Worm (Caenorhabditis elegans): ENCODE measurements around the gene C18A11.4.
A peak's percentile ranks its signal among the peaks of the same experiment; 100 is the strongest.

Gene C18A11.4

ce11 chrX:8053008-8053441, 7.7 kb downstream of the C18A11.4 start (continued):
- TF ChIP-seq eyg-1 (tag; optimal IDR thresholded peaks at IDR 0.05) (no peak), nhr-11 (tag; optimal IDR thresholded peaks at IDR 0.05) (no peak), hlh-30 (tag; optimal IDR thresholded peaks at IDR 0.05; ENCODE audit: insufficient read depth) (no peak), unc-3 (GFP tag; conservative IDR thresholded peaks at IDR 0.05) (no peak), unc-3 (tag; optimal IDR thresholded peaks at IDR 0.05) (no peak), unc-55 (GFP tag; optimal IDR thresholded peaks at IDR 0.05) (no peak), ref-2 (tag; optimal IDR thresholded peaks at IDR 0.05) (no peak), hlh-6 (tag; optimal IDR thresholded peaks at IDR 0.05) (no peak), lin-11 (tag; optimal IDR thresholded peaks at IDR 0.05) (no peak), pha-2 (tag; optimal IDR thresholded peaks at IDR 0.05) (no peak), ceh-6 (GFP tag; optimal IDR thresholded peaks at IDR 0.05) (no peak), rnt-1 (tag; optimal IDR thresholded peaks at IDR 0.05) (peak; percentile 82), K02D7.2 (tag; optimal IDR thresholded peaks at IDR 0.05) (no peak), elt-2 (tag; optimal IDR thresholded peaks at IDR 0.05) (no peak), ztf-16 (tag; optimal IDR thresholded peaks at IDR 0.05) (no peak), ceh-30 (tag; optimal IDR thresholded peaks at IDR 0.05) (no peak), F13H6.1 (tag; optimal IDR thresholded peaks at IDR 0.05) (peak; percentile 8), che-1 (tag; optimal IDR thresholded peaks at IDR 0.05) (no peak), ama-1 (optimal IDR thresholded peaks at IDR 0.05) (no peak), Y22D7AL.16 (tag; optimal IDR thresholded peaks at IDR 0.05) (no peak), K09A11.1 (tag; optimal IDR thresholded peaks at IDR 0.05; ENCODE audit: insufficient read depth) (no peak), elt-4 (tag; optimal IDR thresholded peaks at IDR 0.05) (no peak), dmd-4 (tag; optimal IDR thresholded peaks at IDR 0.05; ENCODE audit: borderline replicate concordance) (no peak), tbx-2 (tag; optimal IDR thresholded peaks at IDR 0.05) (peak; percentile 26), ceh-18 (tag; optimal IDR thresholded peaks at IDR 0.05) (peak; percentile 90), ceh-9 (tag; optimal IDR thresholded peaks at IDR 0.05) (no peak), ceh-48 (tag; optimal IDR thresholded peaks at IDR 0.05) (no peak), tbx-7 (tag; optimal IDR thresholded peaks at IDR 0.05) (no peak), pat-9 (tag; optimal IDR thresholded peaks at IDR 0.05) (peak; percentile 68), lim-6 (tag; optimal IDR thresholded peaks at IDR 0.05) (no peak), C38D4.7 (GFP tag; optimal IDR thresholded peaks at IDR 0.05) (no peak), odd-2 (tag; optimal IDR thresholded peaks at IDR 0.05) (no peak), sdc-2 (tag; optimal IDR thresholded peaks at IDR 0.05) (peak; percentile 65), ceh-22 (tag; optimal IDR thresholded peaks at IDR 0.05) (no peak), nfya-1 (tag; optimal IDR thresholded peaks at IDR 0.05) (peak; percentile 33), pag-3 (tag; optimal IDR thresholded peaks at IDR 0.05; ENCODE audit: borderline replicate concordance) (no peak), gmeb-2 (tag; optimal IDR thresholded peaks at IDR 0.05) (no peak), ahr-1 (tag; optimal IDR thresholded peaks at IDR 0.05) (no peak), hlh-15 (tag; optimal IDR thresholded peaks at IDR 0.05) (no peak)

ce11 chrX:8054478-8054877, 9.2 kb downstream of the C18A11.4 start:
- TF ChIP-seq ceh-18 (tag; optimal IDR thresholded peaks at IDR 0.05) (peak; percentile 3), pat-9 (tag; optimal IDR thresholded peaks at IDR 0.05) (no peak), dve-1 (tag; optimal IDR thresholded peaks at IDR 0.05) (no peak), rnt-1 (tag; optimal IDR thresholded peaks at IDR 0.05) (peak; percentile 78), unc-55 (GFP tag; optimal IDR thresholded peaks at IDR 0.05) (peak; percentile 26), ceh-34 (tag; optimal IDR thresholded peaks at IDR 0.05) (peak; percentile 42)

- TF ChIP-seq pha-2 (tag; optimal IDR thresholded peaks at IDR 0.05): no peak
- TF ChIP-seq F13H6.1 (tag; optimal IDR thresholded peaks at IDR 0.05): no peak
- TF ChIP-seq gmeb-2 (tag; optimal IDR thresholded peaks at IDR 0.05): no peak
- no peak for TF ChIP-seq K09A11.1 (tag; optimal IDR thresholded peaks at IDR 0.05; ENCODE audit: insufficient read depth)
- TF ChIP-seq ref-2 (tag; optimal IDR thresholded peaks at IDR 0.05): no peak
- TF ChIP-seq pha-4 (tag; optimal IDR thresholded peaks at IDR 0.05): no peak
- TF ChIP-seq unc-55 (GFP tag; optimal IDR thresholded peaks at IDR 0.05): no peak
- TF ChIP-seq unc-3 (GFP tag; conservative IDR thresholded peaks at IDR 0.05): no peak
- TF ChIP-seq unc-3 (tag; optimal IDR thresholded peaks at IDR 0.05): no peak
- TF ChIP-seq ceh-45 (GFP tag; IDR thresholded peaks at IDR 0.05): no peak
- no peak for TF ChIP-seq dve-1 (tag; optimal IDR thresholded peaks at IDR 0.05)
- no peak for TF ChIP-seq ztf-16 (tag; optimal IDR thresholded peaks at IDR 0.05)
- no peak for TF ChIP-seq ceh-18 (tag; optimal IDR thresholded peaks at IDR 0.05)
- no peak for TF ChIP-seq hlh-15 (tag; optimal IDR thresholded peaks at IDR 0.05)
- no peak for TF ChIP-seq C08G9.2 (tag; optimal IDR thresholded peaks at IDR 0.05)
These were observed 12.5 kb downstream of the C18A11.4 start, which contains the start of gene dim-1 for ce11 chrX:8057791-8058270. Gene dim-1 (minus strand): TSS chrX:8058220.
